Fruit fly (Drosophila melanogaster): Measurements from ENCODE around the gene mtd.

Gene mtd

dm6 chr3R:5283360-5283963 is 66.8 kb downstream of the mtd start (continued):
- TF ChIP-seq CG17359 (tag; optimal IDR thresholded peaks at IDR 0.05) (peak; percentile 91), CG8359 (GFP tag; optimal IDR thresholded peaks at IDR 0.05; ENCODE audit: borderline replicate concordance) (peak; percentile 82), bcd (GFP tag; optimal IDR thresholded peaks at IDR 0.05) (peak; percentile 93), org-1 (GFP tag; optimal IDR thresholded peaks at IDR 0.05) (peak; percentile 94), jing (GFP tag; optimal IDR thresholded peaks at IDR 0.05) (peak; percentile 70), Gsc (GFP tag; IDR thresholded peaks at IDR 0.05) (no peak), ara (GFP tag; IDR thresholded peaks at IDR 0.05) (peak; percentile 68), Taf1 (GFP tag; IDR thresholded peaks at IDR 0.05) (peak; percentile 71; the same call in 1 of the 2 replicates), PHDP (tag; optimal IDR thresholded peaks at IDR 0.05) (peak; percentile 93), CG11695 (GFP tag; IDR thresholded peaks at IDR 0.05) (peak; percentile 90; the same call in 2 of the 3 replicates), gsb-n (tag; optimal IDR thresholded peaks at IDR 0.05) (peak; percentile 76), MTF-1 (GFP tag; optimal IDR thresholded peaks at IDR 0.05; ENCODE audit: borderline replicate concordance) (peak; percentile 75), unc-4 (GFP tag; IDR thresholded peaks at IDR 0.05; ENCODE audit: partially characterized antibody) (no peak), CG10654 (GFP tag; optimal IDR thresholded peaks at IDR 0.05) (peak; percentile 84), CG13123 (GFP tag; optimal IDR thresholded peaks at IDR 0.05) (peak; percentile 58), CG7987 (GFP tag; optimal IDR thresholded peaks at IDR 0.05) (peak; percentile 79), Sox100B (GFP tag; optimal IDR thresholded peaks at IDR 0.05) (peak; percentile 94), CG4282 (GFP tag; optimal IDR thresholded peaks at IDR 0.05) (peak; percentile 85), CG14050 (GFP tag; IDR thresholded peaks at IDR 0.05) (peak; percentile 70), Gug (GFP tag; IDR thresholded peaks at IDR 0.05) (peak; percentile 80), onecut (GFP tag; IDR thresholded peaks at IDR 0.05) (peak; percentile 78), sens (GFP tag) (peak; percentile 98), Usf (GFP tag; optimal IDR thresholded peaks at IDR 0.05) (peak; percentile 76), Dek (tag; optimal IDR thresholded peaks at IDR 0.05) (peak; percentile 90), kni (GFP tag; optimal IDR thresholded peaks at IDR 0.05) (peak; percentile 81), nom (GFP tag; optimal IDR thresholded peaks at IDR 0.05) (peak; percentile 63), CG3407 (GFP tag; optimal IDR thresholded peaks at IDR 0.05) (peak; percentile 83), CG4730 (GFP tag; IDR thresholded peaks at IDR 0.05) (peak; percentile 73), vnd (GFP tag; IDR thresholded peaks at IDR 0.05; ENCODE audit: partially characterized antibody) (no peak), Lhr (GFP tag; optimal IDR thresholded peaks at IDR 0.05) (peak; percentile 52), repo (GFP tag; optimal IDR thresholded peaks at IDR 0.05) (peak; percentile 87), gsb (GFP tag; IDR thresholded peaks at IDR 0.05) (peak; percentile 83), CG9817 (tag; optimal IDR thresholded peaks at IDR 0.05) (peak; percentile 88), Lpt (GFP tag; optimal IDR thresholded peaks at IDR 0.05) (no peak), CG42726 (GFP tag; IDR thresholded peaks at IDR 0.05; ENCODE audit: partially characterized antibody) (no peak), CG15269 (tag; optimal IDR thresholded peaks at IDR 0.05) (peak; percentile 94), cato (GFP tag; optimal IDR thresholded peaks at IDR 0.05; ENCODE audit: borderline replicate concordance) (peak; percentile 55), CG31224 (GFP tag; IDR thresholded peaks at IDR 0.05) (peak; percentile 81), Hmx (GFP tag; optimal IDR thresholded peaks at IDR 0.05) (peak; percentile 73), CG13296 (GFP tag; optimal IDR thresholded peaks at IDR 0.05) (peak; percentile 92), emc (GFP tag; optimal IDR thresholded peaks at IDR 0.05) (peak; percentile 88), HLH4C (GFP tag; IDR thresholded peaks at IDR 0.05; ENCODE audit: partially characterized antibody) (no peak), CG17328 (GFP tag; IDR thresholded peaks at IDR 0.05) (peak; percentile 71; the same call in 1 of the 2 replicates), H2.0 (GFP tag; IDR thresholded peaks at IDR 0.05) (peak; percentile 74; the same call in 1 of the 2 replicates), Ada2b (GFP tag; IDR thresholded peaks at IDR 0.05) (peak; percentile 74), CG3838 (GFP tag; optimal IDR thresholded peaks at IDR 0.05) (peak; percentile 55), br (optimal IDR thresholded peaks at IDR 0.05) (no peak), CG12155 (GFP tag; optimal IDR thresholded peaks at IDR 0.05) (peak; percentile 86), pan (optimal IDR thresholded peaks at IDR 0.05) (no peak), pan (GFP tag; optimal IDR thresholded peaks at IDR 0.05 in 1 of 2, IDR thresholded peaks at IDR 0.05 in 1 of 2) (peak in 1 of 2 experiments; percentile 84)

All from whole organism, embryonic.